In genomic region chr2L:18945765-18946552, dm6 we compare ENCODE assay signal across 4 fruit fly cellular contexts.
TF ChIP-seq lines count a peak whose summit lies in the region.

Gene CG46304 (plus strand): TSS chr2L:18946305.

- TF ChIP-seq CTCF in whole organism, embryonic (GFP tag; optimal IDR thresholded peaks at IDR 0.05; lab: Kevin White, UChicago) = no peak

TF ChIP-seq in whole organism, embryonic, 481 proteins besides CTCF, POLR2A, EP300 and RAD21:
- peak; percentile 40 for TF ChIP-seq CG8388 (GFP tag; optimal IDR thresholded peaks at IDR 0.05; lab: Kevin White, UChicago)
- peak; percentile 79 for TF ChIP-seq CG31224 (GFP tag; IDR thresholded peaks at IDR 0.05; lab: Robert Waterston, UW)
- TF ChIP-seq sd (tag; optimal IDR thresholded peaks at IDR 0.05; lab: Kevin White, UChicago) = peak; percentile 18
- peak; percentile 75 for TF ChIP-seq z (GFP tag; IDR thresholded peaks at IDR 0.05; lab: Robert Waterston, UW)
- peak; percentile 15 for TF ChIP-seq HLHmδ (GFP tag; optimal IDR thresholded peaks at IDR 0.05; lab: Kevin White, UChicago)
- 0 out of 3 replicates have a peak, but pooled peaks have one; percentile 14 for TF ChIP-seq CG2199 (GFP tag; IDR thresholded peaks at IDR 0.05; lab: Robert Waterston, UW)
- TF ChIP-seq Deaf1 (tag; optimal IDR thresholded peaks at IDR 0.05; lab: Kevin White, UChicago) = peak; percentile 56
- TF ChIP-seq crol (GFP tag; IDR thresholded peaks at IDR 0.05; lab: Robert Waterston, UW) = peak; percentile 53
- TF ChIP-seq ham (GFP tag; IDR thresholded peaks at IDR 0.05; lab: Robert Waterston, UW) = 0 out of 2 replicates have a peak, but pooled peaks have one; percentile 6
- TF ChIP-seq CrebB (tag; optimal IDR thresholded peaks at IDR 0.05; lab: Kevin White, UChicago) = no peak
- TF ChIP-seq HmgZ (tag; optimal IDR thresholded peaks at IDR 0.05; lab: Kevin White, UChicago) = no peak
- peak; percentile 0 for TF ChIP-seq Med (GFP tag; lab: Kevin White, UChicago)
- no peak for TF ChIP-seq BEAF-32 (GFP tag; optimal IDR thresholded peaks at IDR 0.05; lab: Kevin White, UChicago)
- no peak for TF ChIP-seq CG17385 (GFP tag; optimal IDR thresholded peaks at IDR 0.05; lab: Kevin White, UChicago)

TF ChIP-seq in whole organism, prepupa, 60 proteins besides CTCF, POLR2A, EP300 and RAD21 (continues in another document):
- TF ChIP-seq OdsH (GFP tag; optimal IDR thresholded peaks at IDR 0.05; lab: Kevin White, UChicago) = peak; percentile 42
- TF ChIP-seq CG6808 (GFP tag; optimal IDR thresholded peaks at IDR 0.05; lab: Kevin White, UChicago) = peak; percentile 62
- no peak for TF ChIP-seq salr (GFP tag; optimal IDR thresholded peaks at IDR 0.05; lab: Kevin White, UChicago)
- TF ChIP-seq CG3032 (tag; optimal IDR thresholded peaks at IDR 0.05; lab: Kevin White, UChicago) = peak; percentile 55
- no peak for TF ChIP-seq dsx (GFP tag; optimal IDR thresholded peaks at IDR 0.05; lab: Kevin White, UChicago; ENCODE audit: poor library complexity, severe bottlenecking)
- 0 out of 3 replicates have a peak, but pooled peaks have one; percentile 23 for TF ChIP-seq CG6163 (GFP tag; IDR thresholded peaks at IDR 0.05; lab: Robert Waterston, UW)
- TF ChIP-seq CG32006 (GFP tag; optimal IDR thresholded peaks at IDR 0.05; lab: Kevin White, UChicago) = peak; percentile 59
- peak; percentile 35 for TF ChIP-seq Sox102F (GFP tag; optimal IDR thresholded peaks at IDR 0.05; lab: Kevin White, UChicago)
- TF ChIP-seq net (GFP tag; optimal IDR thresholded peaks at IDR 0.05; lab: Kevin White, UChicago) = no peak
- peak in 1 of 2 experiments; percentile 33 for TF ChIP-seq ss (GFP tag; optimal IDR thresholded peaks at IDR 0.05; lab: Kevin White, UChicago)
- TF ChIP-seq Ets21C (GFP tag; optimal IDR thresholded peaks at IDR 0.05; lab: Kevin White, UChicago) = peak; percentile 12
- TF ChIP-seq fd59A (GFP tag; optimal IDR thresholded peaks at IDR 0.05; lab: Kevin White, UChicago) = peak; percentile 62
- no peak for TF ChIP-seq CG16779 (tag; optimal IDR thresholded peaks at IDR 0.05; lab: Kevin White, UChicago)
- TF ChIP-seq Smox (GFP tag; optimal IDR thresholded peaks at IDR 0.05; lab: Kevin White, UChicago) = peak; percentile 35
- TF ChIP-seq CG10631 (GFP tag; optimal IDR thresholded peaks at IDR 0.05; lab: Kevin White, UChicago) = peak; percentile 53
- peak; percentile 55 for TF ChIP-seq esn (GFP tag; optimal IDR thresholded peaks at IDR 0.05; lab: Kevin White, UChicago)
- no peak for TF ChIP-seq fkh (GFP tag; optimal IDR thresholded peaks at IDR 0.05; lab: Kevin White, UChicago)
- TF ChIP-seq eg (GFP tag; IDR thresholded peaks at IDR 0.05; lab: Robert Waterston, UW) = 0 out of 3 replicates have a peak, but pooled peaks have one; percentile 13
- TF ChIP-seq Gug (GFP tag; IDR thresholded peaks at IDR 0.05; lab: Robert Waterston, UW) = no peak
- peak; percentile 59 for TF ChIP-seq topi (GFP tag; optimal IDR thresholded peaks at IDR 0.05; lab: Kevin White, UChicago)
- TF ChIP-seq Eip78C (GFP tag; lab: Kevin White, UChicago) = peak; percentile 85
- peak; percentile 41 for TF ChIP-seq achi (GFP tag; optimal IDR thresholded peaks at IDR 0.05; lab: Kevin White, UChicago)
- TF ChIP-seq Hr39 (GFP tag; optimal IDR thresholded peaks at IDR 0.05; lab: Kevin White, UChicago) = peak; percentile 39
- no peak for TF ChIP-seq CG6854 (GFP tag; optimal IDR thresholded peaks at IDR 0.05; lab: Kevin White, UChicago)
- TF ChIP-seq CG6792 (GFP tag; optimal IDR thresholded peaks at IDR 0.05; lab: Kevin White, UChicago) = peak; percentile 19

TF ChIP-seq in whole organism, pupa, 21 proteins besides CTCF, POLR2A, EP300 and RAD21:
- no peak for TF ChIP-seq CG12605 (GFP tag; IDR thresholded peaks at IDR 0.05; lab: Robert Waterston, UW)
- no peak for TF ChIP-seq D1 (tag; optimal IDR thresholded peaks at IDR 0.05; lab: Kevin White, UChicago)
- peak; percentile 1 for TF ChIP-seq CG34367 (tag; optimal IDR thresholded peaks at IDR 0.05; lab: Kevin White, UChicago)
- TF ChIP-seq CG13204 (GFP tag; optimal IDR thresholded peaks at IDR 0.05; lab: Kevin White, UChicago) = no peak
- no peak for TF ChIP-seq CG32121 (GFP tag; IDR thresholded peaks at IDR 0.05; lab: Robert Waterston, UW)
- TF ChIP-seq Pif1A (GFP tag; optimal IDR thresholded peaks at IDR 0.05; lab: Kevin White, UChicago) = no peak
- peak; percentile 67 for TF ChIP-seq CG14655 (GFP tag; optimal IDR thresholded peaks at IDR 0.05; lab: Kevin White, UChicago)
- TF ChIP-seq CG15710 (tag; optimal IDR thresholded peaks at IDR 0.05; lab: Kevin White, UChicago) = peak; percentile 48
- peak; percentile 89 for TF ChIP-seq EcR (GFP tag; optimal IDR thresholded peaks at IDR 0.05; lab: Kevin White, UChicago)
- no peak for TF ChIP-seq Snoo (tag; optimal IDR thresholded peaks at IDR 0.05; lab: Kevin White, UChicago)
- TF ChIP-seq CG17806 (tag; optimal IDR thresholded peaks at IDR 0.05; lab: Kevin White, UChicago) = peak; percentile 38
- no peak for TF ChIP-seq fd96Ca (GFP tag; IDR thresholded peaks at IDR 0.05; lab: Robert Waterston, UW)
- no peak for TF ChIP-seq CG10348 (GFP tag; IDR thresholded peaks at IDR 0.05; lab: Robert Waterston, UW)
- no peak for TF ChIP-seq rn (GFP tag; IDR thresholded peaks at IDR 0.05; lab: Robert Waterston, UW)
- TF ChIP-seq gl (tag; optimal IDR thresholded peaks at IDR 0.05; lab: Kevin White, UChicago) = no peak
- TF ChIP-seq CG8159 (tag; optimal IDR thresholded peaks at IDR 0.05; lab: Kevin White, UChicago) = peak; percentile 65
- TF ChIP-seq CG8301 (tag; optimal IDR thresholded peaks at IDR 0.05; lab: Kevin White, UChicago) = peak; percentile 40
- TF ChIP-seq Pif1B (GFP tag; optimal IDR thresholded peaks at IDR 0.05; lab: Kevin White, UChicago) = no peak
- TF ChIP-seq CG9948 (tag; optimal IDR thresholded peaks at IDR 0.05; lab: Kevin White, UChicago) = peak; percentile 59
- TF ChIP-seq CG4496 (GFP tag; IDR thresholded peaks at IDR 0.05; lab: Robert Waterston, UW) = peak; percentile 39; the same call in 2 of the 3 replicates
- TF ChIP-seq Ets98B (GFP tag; IDR thresholded peaks at IDR 0.05; lab: Robert Waterston, UW) = no peak

TF ChIP-seq in whole organism, wandering third instar larva, 38 proteins besides CTCF, POLR2A, EP300 and RAD21:
- no peak for TF ChIP-seq N (GFP tag; optimal IDR thresholded peaks at IDR 0.05; lab: Kevin White, UChicago)
- TF ChIP-seq CG9705 (GFP tag; optimal IDR thresholded peaks at IDR 0.05; lab: Kevin White, UChicago) = no peak
- TF ChIP-seq CrebA (GFP tag; optimal IDR thresholded peaks at IDR 0.05; lab: Kevin White, UChicago; ENCODE audit: borderline replicate concordance) = no peak
- TF ChIP-seq Myc (optimal IDR thresholded peaks at IDR 0.05; lab: Kevin White, UChicago) = no peak
- no peak for TF ChIP-seq Rel (GFP tag; optimal IDR thresholded peaks at IDR 0.05; lab: Kevin White, UChicago)
- no peak for TF ChIP-seq Rel (tag; optimal IDR thresholded peaks at IDR 0.05; lab: Kevin White, UChicago)
- TF ChIP-seq Hnf4 (GFP tag; optimal IDR thresholded peaks at IDR 0.05; lab: Kevin White, UChicago) = no peak
- TF ChIP-seq h (GFP tag; optimal IDR thresholded peaks at IDR 0.05; lab: Kevin White, UChicago) = peak; percentile 16
- TF ChIP-seq lola (GFP tag; optimal IDR thresholded peaks at IDR 0.05; lab: Kevin White, UChicago) = no peak
- TF ChIP-seq woc (GFP tag; optimal IDR thresholded peaks at IDR 0.05; lab: Kevin White, UChicago) = peak; percentile 40
- TF ChIP-seq br (GFP tag; optimal IDR thresholded peaks at IDR 0.05; lab: Kevin White, UChicago) = no peak
- no peak for TF ChIP-seq pan (optimal IDR thresholded peaks at IDR 0.05; lab: Kevin White, UChicago)
- no peak for TF ChIP-seq rgr (GFP tag; optimal IDR thresholded peaks at IDR 0.05; lab: Kevin White, UChicago)
- TF ChIP-seq Dif (GFP tag; optimal IDR thresholded peaks at IDR 0.05; lab: Kevin White, UChicago; ENCODE audit: partially characterized antibody) = peak; percentile 16
- TF ChIP-seq fru (GFP tag; optimal IDR thresholded peaks at IDR 0.05; lab: Kevin White, UChicago) = no peak
- peak; percentile 24 for TF ChIP-seq ey (GFP tag; optimal IDR thresholded peaks at IDR 0.05; lab: Kevin White, UChicago)
- peak; percentile 42 for TF ChIP-seq psq (GFP tag; optimal IDR thresholded peaks at IDR 0.05; lab: Kevin White, UChicago)
- TF ChIP-seq jim (GFP tag; optimal IDR thresholded peaks at IDR 0.05; lab: Kevin White, UChicago) = no peak
- no peak for TF ChIP-seq tai (GFP tag; optimal IDR thresholded peaks at IDR 0.05; lab: Kevin White, UChicago)
- TF ChIP-seq Sp1 (GFP tag; optimal IDR thresholded peaks at IDR 0.05; lab: Kevin White, UChicago) = peak; percentile 30
- TF ChIP-seq Hr78 (GFP tag; optimal IDR thresholded peaks at IDR 0.05; lab: Kevin White, UChicago) = no peak
- TF ChIP-seq dl (GFP tag; optimal IDR thresholded peaks at IDR 0.05; lab: Kevin White, UChicago; ENCODE audit: insufficient read depth in 1 of 2, partially characterized antibody in 2 of 2) = peak in 1 of 2 experiments; percentile 50
- no peak for TF ChIP-seq Vsx2 (GFP tag; optimal IDR thresholded peaks at IDR 0.05; lab: Kevin White, UChicago; ENCODE audit: partially characterized antibody)
- peak; percentile 52 for TF ChIP-seq HLH106 (tag; optimal IDR thresholded peaks at IDR 0.05; lab: Kevin White, UChicago)
- no peak for TF ChIP-seq Abd-B (GFP tag; optimal IDR thresholded peaks at IDR 0.05; lab: Kevin White, UChicago)
- peak; percentile 30 for TF ChIP-seq dmrt93B (GFP tag; optimal IDR thresholded peaks at IDR 0.05; lab: Kevin White, UChicago)
- TF ChIP-seq foxo (GFP tag; optimal IDR thresholded peaks at IDR 0.05; lab: Kevin White, UChicago) = no peak
- no peak for TF ChIP-seq sv (GFP tag; optimal IDR thresholded peaks at IDR 0.05; lab: Kevin White, UChicago)

Comparison
In these comparisons a context has a peak if more than half of its experiments do, and no peak if none do; other contexts are left out.
1. Of the 7 proteins assayed by ChIP-seq in both whole organism, embryonic and whole organism, prepupa: peak only in whole organism, embryonic: none; only in whole organism, prepupa: Hr39, Lpt and Sox102F; in both: none; in neither: 4.